Worm (Caenorhabditis elegans) whole organism, young adult: ENCODE results near the gene col-108.

ENCODE experiments used
- B0035.1 ChIP-seq: sonication (generic microtip); optimal IDR thresholded peaks from 2 replicates; lab custom pipeline; 2016; ENCODE audit warnings: missing genetic modification characterization, mild to moderate bottlenecking, missing compliant biosample characterization, missing genotype, missing genetic modification reagents
- C06A6.2 ChIP-seq: fragments of 200-800 bp; sonication (Bioruptor generic); conservative IDR thresholded peaks from 2 replicates; pipeline ENCODE4 v1.3.6; 2022; ENCODE audit warnings: missing genetic modification characterization, missing compliant biosample characterization
- F22D6.2 ChIP-seq: sonication (generic microtip); optimal IDR thresholded peaks from 2 replicates; lab custom pipeline; 2016; ENCODE audit warnings: mild to moderate bottlenecking, missing genetic modification characterization, missing compliant biosample characterization
- F23B12.7 ChIP-seq: sonication (generic microtip); optimal IDR thresholded peaks from 2 replicates; lab custom pipeline; 2017; ENCODE audit warnings: missing genetic modification characterization, mild to moderate bottlenecking, missing compliant biosample characterization, antibody characterized with exemption, moderate library complexity; ENCODE audit not compliant: insufficient read depth
- F37B4.10 ChIP-seq: fragments of 200-800 bp; sonication (Bioruptor generic); IDR thresholded peaks from 2 replicates; pipeline ENCODE4 v1.3.6; 2022; ENCODE audit warnings: missing genetic modification characterization, missing compliant biosample characterization
- F49E8.2 ChIP-seq: sonication (generic microtip); optimal IDR thresholded peaks from 3 replicates; lab custom pipeline; 2017; ENCODE audit warnings: missing genetic modification characterization, mild to moderate bottlenecking, missing compliant biosample characterization, antibody characterized with exemption, moderate library complexity; ENCODE audit not compliant: insufficient read depth
- K12H6.12 ChIP-seq: fragments of 200-800 bp; sonication (Bioruptor generic); optimal IDR thresholded peaks from 2 replicates; lab custom pipeline; 2018; ENCODE audit warnings: mild to moderate bottlenecking, missing genetic modification characterization, missing compliant biosample characterization
- Y53G8AR.9 ChIP-seq: fragments of 200-800 bp; sonication (Bioruptor generic); conservative IDR thresholded peaks from 2 replicates; pipeline ENCODE4 v1.3.6; 2022; ENCODE audit warnings: missing genetic modification reagents, missing genetic modification characterization, missing compliant biosample characterization
- Y79H2A.3 ChIP-seq: fragments of 200-800 bp; sonication (Bioruptor generic); conservative IDR thresholded peaks from 2 replicates; pipeline ENCODE4 v1.3.6; 2022; ENCODE audit warnings: missing genetic modification reagents, missing genetic modification characterization, missing compliant biosample characterization
- aptf-3 ChIP-seq: fragments of 200-800 bp; sonication (Bioruptor generic); IDR thresholded peaks from 2 replicates; pipeline ENCODE4 v1.3.6; 2022; ENCODE audit warnings: missing genetic modification characterization, missing compliant biosample characterization
- athp-1 ChIP-seq: sonication (generic microtip); optimal IDR thresholded peaks from 2 replicates; lab custom pipeline; 2017; ENCODE audit warnings: mild to moderate bottlenecking, missing genetic modification characterization, missing compliant biosample characterization
- attf-5 ChIP-seq: fragments of 200-800 bp; sonication (Bioruptor generic); optimal IDR thresholded peaks from 2 replicates; lab custom pipeline; 2018; ENCODE audit warnings: mild to moderate bottlenecking, missing genetic modification characterization, missing compliant biosample characterization
- attf-6 ChIP-seq: fragments of 200-800 bp; sonication (Bioruptor generic); IDR thresholded peaks from 2 replicates; pipeline ENCODE4 v1.3.6; 2022; ENCODE audit warnings: missing genetic modification reagents, missing genetic modification characterization, missing compliant biosample characterization
- bed-1 ChIP-seq: fragments of 200-800 bp; sonication (Bioruptor generic); IDR thresholded peaks from 2 replicates; pipeline ENCODE4 v1.3.6; 2022; ENCODE audit warnings: missing genetic modification reagents, missing genetic modification characterization, missing compliant biosample characterization
- bed-2 ChIP-seq: fragments of 200-800 bp; sonication (Bioruptor generic); IDR thresholded peaks from 2 replicates; pipeline ENCODE4 v1.3.6; 2022; ENCODE audit warnings: missing genetic modification reagents, missing genetic modification characterization, missing compliant biosample characterization
- ccch-3 ChIP-seq: fragments of 200-800 bp; sonication (Bioruptor generic); optimal IDR thresholded peaks from 2 replicates; lab custom pipeline; 2018; ENCODE audit warnings: mild to moderate bottlenecking, missing genetic modification characterization, missing compliant biosample characterization
- ceh-58 ChIP-seq: fragments of 200-800 bp; sonication (Bioruptor generic); IDR thresholded peaks from 2 replicates; pipeline ENCODE4 v1.3.6; 2022; ENCODE audit warnings: missing genetic modification characterization, missing compliant biosample characterization
- dpl-1 ChIP-seq: fragments of 150-350 bp; optimal IDR thresholded peaks from 2 replicates; lab custom pipeline; 2014; ENCODE audit warnings: missing biosample characterization, missing genetic modification reagents, missing genetic modification characterization
- efl-1 ChIP-seq: fragments of 150-350 bp; optimal IDR thresholded peaks from 2 replicates; lab custom pipeline; 2014; ENCODE audit warnings: missing biosample characterization, missing genetic modification reagents, missing genetic modification characterization
- egl-18 ChIP-seq: fragments of 200-800 bp; sonication (Bioruptor generic); IDR thresholded peaks from 2 replicates; pipeline ENCODE4 v1.3.6; 2022; ENCODE audit warnings: missing genetic modification reagents, missing genetic modification characterization, missing compliant biosample characterization
- ets-4 ChIP-seq: fragments of 200-800 bp; sonication (Bioruptor generic); optimal IDR thresholded peaks from 2 replicates; lab custom pipeline; 2018; ENCODE audit warnings: mild to moderate bottlenecking, missing genetic modification characterization, missing compliant biosample characterization
- fkh-3 ChIP-seq: sonication (generic microtip); optimal IDR thresholded peaks from 2 replicates; lab custom pipeline; 2016; ENCODE audit warnings: mild to moderate bottlenecking, missing genetic modification characterization, missing compliant biosample characterization
- gei-17 ChIP-seq: fragments of 200-800 bp; sonication (Bioruptor generic); optimal IDR thresholded peaks from 2 replicates; lab custom pipeline; 2018; ENCODE audit warnings: mild to moderate bottlenecking, missing genetic modification characterization, missing compliant biosample characterization
- hlh-12 ChIP-seq: sonication (generic microtip); optimal IDR thresholded peaks from 2 replicates; lab custom pipeline; 2016; ENCODE audit warnings: missing genetic modification characterization, missing compliant biosample characterization
- hrde-1 ChIP-seq: sonication (generic microtip); optimal IDR thresholded peaks from 2 replicates; lab custom pipeline; 2016; ENCODE audit warnings: missing genetic modification characterization, mild to moderate bottlenecking, missing compliant biosample characterization, moderate library complexity, missing genotype, missing genetic modification reagents, borderline replicate concordance
- hsf-1 ChIP-seq: fragments of 200-800 bp; sonication (Bioruptor generic); IDR thresholded peaks from 2 replicates; pipeline ENCODE4 v1.3.6; 2022; ENCODE audit warnings: missing genetic modification reagents, missing genetic modification characterization, missing compliant biosample characterization
- lin-26 ChIP-seq: fragments of 200-800 bp; sonication (Bioruptor generic); IDR thresholded peaks from 2 replicates; pipeline ENCODE4 v1.3.6; 2022; ENCODE audit warnings: missing genetic modification reagents, missing genetic modification characterization, missing compliant biosample characterization
- lsl-1 ChIP-seq: fragments of 200-800 bp; sonication (Bioruptor generic); optimal IDR thresholded peaks from 2 replicates; lab custom pipeline; 2018; ENCODE audit warnings: mild to moderate bottlenecking, missing genetic modification characterization, moderate library complexity, missing compliant biosample characterization
- madf-10 ChIP-seq: sonication (generic microtip); optimal IDR thresholded peaks from 2 replicates; lab custom pipeline; 2016; ENCODE audit warnings: mild to moderate bottlenecking, missing genetic modification characterization, missing compliant biosample characterization
- madf-6 ChIP-seq: fragments of 200-800 bp; sonication (Bioruptor generic); IDR thresholded peaks from 2 replicates; pipeline ENCODE4 v1.3.6; 2022; ENCODE audit warnings: missing genetic modification reagents, missing genetic modification characterization, missing compliant biosample characterization
- mel-28 ChIP-seq: sonication (generic microtip); optimal IDR thresholded peaks from 2 replicates; lab custom pipeline; 2016; ENCODE audit warnings: borderline replicate concordance, mild to moderate bottlenecking, missing genetic modification characterization, missing compliant biosample characterization
- nfya-1 ChIP-seq: sonication (generic microtip); optimal IDR thresholded peaks from 2 replicates; lab custom pipeline; 2017; ENCODE audit warnings: antibody characterized with exemption, missing compliant biosample characterization, missing genetic modification characterization, borderline replicate concordance; ENCODE audit not compliant: insufficient read depth
- nhr-179 ChIP-seq: sonication (generic microtip); optimal IDR thresholded peaks from 2 replicates; lab custom pipeline; 2016; ENCODE audit warnings: mild to moderate bottlenecking, missing genetic modification characterization, missing compliant biosample characterization
- nhr-27 ChIP-seq: fragments of 200-800 bp; sonication (Bioruptor generic); optimal IDR thresholded peaks from 2 replicates; lab custom pipeline; 2018; ENCODE audit warnings: mild to moderate bottlenecking, missing genetic modification characterization, moderate library complexity, missing compliant biosample characterization
- nhr-80 ChIP-seq: sonication (generic microtip); optimal IDR thresholded peaks from 2 replicates; lab custom pipeline; 2016; ENCODE audit warnings: missing genetic modification characterization, missing compliant biosample characterization
- nhr-90 ChIP-seq: sonication (generic microtip); optimal IDR thresholded peaks from 2 replicates; lab custom pipeline; 2016; ENCODE audit warnings: missing genotype, mild to moderate bottlenecking, missing genetic modification characterization, missing compliant biosample characterization
- rec-8 ChIP-seq, 2 experiments: sonication (generic microtip); optimal IDR thresholded peaks; 2 replicates each; lab custom pipeline; 2016; ENCODE audit warnings: mild to moderate bottlenecking in 2 of 2, missing genetic modification characterization in 2 of 2, missing genetic modification reagents in 2 of 2, missing genotype in 2 of 2, missing biosample characterization in 1 of 2, missing compliant biosample characterization in 1 of 2, moderate library complexity in 1 of 2
- repo-1 ChIP-seq: sonication (generic microtip); optimal IDR thresholded peaks from 2 replicates; lab custom pipeline; 2017; ENCODE audit warnings: mild to moderate bottlenecking, missing genetic modification characterization, missing compliant biosample characterization
- rpc-1 ChIP-seq, 2 experiments: fragments of 150-350 bp in 1 of 2; sonication (generic microtip) in 1 of 2; optimal IDR thresholded peaks; 2 replicates each; lab custom pipeline; 2014 to 2018; ENCODE audit warnings: missing biosample characterization in 1 of 2, missing genetic modification characterization in 1 of 2, missing genetic modification reagents in 1 of 2, missing genotype in 1 of 2
- snpc-1.1 ChIP-seq: sonication (generic microtip); optimal IDR thresholded peaks from 2 replicates; lab custom pipeline; 2017; ENCODE audit warnings: missing genetic modification characterization, mild to moderate bottlenecking, missing compliant biosample characterization, antibody characterized with exemption, moderate library complexity, missing genotype, missing genetic modification reagents; ENCODE audit not compliant: insufficient read depth
- snpc-4 ChIP-seq, 5 experiments: fragments of 150-350 bp in 1 of 5; sonication (generic microtip) in 4 of 5; optimal IDR thresholded peaks; 2 replicates each; lab custom pipeline; 2014 to 2018; ENCODE audit warnings: missing genetic modification characterization in 5 of 5, missing biosample characterization in 3 of 5, antibody characterized with exemption in 2 of 5, mild to moderate bottlenecking in 2 of 5, missing compliant biosample characterization in 2 of 5, missing genotype in 2 of 5, moderate library complexity in 2 of 5, missing genetic modification reagents in 1 of 5
- somi-1 ChIP-seq: fragments of 200-800 bp; sonication (Bioruptor generic); optimal IDR thresholded peaks from 2 replicates; lab custom pipeline; 2018; ENCODE audit warnings: mild to moderate bottlenecking, missing genetic modification characterization, missing compliant biosample characterization
- unc-62 ChIP-seq: fragments of 150-350 bp; optimal IDR thresholded peaks from 2 replicates; lab custom pipeline; 2014; ENCODE audit warnings: missing biosample characterization, missing genetic modification reagents, missing genetic modification characterization
- ztf-18 ChIP-seq: sonication (generic microtip); optimal IDR thresholded peaks from 2 replicates; lab custom pipeline; 2016; ENCODE audit warnings: missing genotype, mild to moderate bottlenecking, missing genetic modification characterization, missing compliant biosample characterization
- ztf-25 ChIP-seq: fragments of 200-800 bp; sonication (Bioruptor generic); IDR thresholded peaks from 2 replicates; pipeline ENCODE4 v1.3.6; 2022; ENCODE audit warnings: missing genetic modification reagents, missing genetic modification characterization, missing compliant biosample characterization
- ztf-3 ChIP-seq: fragments of 200-800 bp; sonication (Bioruptor generic); optimal IDR thresholded peaks from 2 replicates; lab custom pipeline; 2018; ENCODE audit warnings: mild to moderate bottlenecking, missing genetic modification characterization, missing compliant biosample characterization
- ztf-6 ChIP-seq: fragments of 200-800 bp; sonication (Bioruptor generic); IDR thresholded peaks from 2 replicates; pipeline ENCODE4 v1.3.6; 2022; ENCODE audit warnings: missing genetic modification reagents, missing genetic modification characterization, missing compliant biosample characterization

Gene col-108

DNA sequence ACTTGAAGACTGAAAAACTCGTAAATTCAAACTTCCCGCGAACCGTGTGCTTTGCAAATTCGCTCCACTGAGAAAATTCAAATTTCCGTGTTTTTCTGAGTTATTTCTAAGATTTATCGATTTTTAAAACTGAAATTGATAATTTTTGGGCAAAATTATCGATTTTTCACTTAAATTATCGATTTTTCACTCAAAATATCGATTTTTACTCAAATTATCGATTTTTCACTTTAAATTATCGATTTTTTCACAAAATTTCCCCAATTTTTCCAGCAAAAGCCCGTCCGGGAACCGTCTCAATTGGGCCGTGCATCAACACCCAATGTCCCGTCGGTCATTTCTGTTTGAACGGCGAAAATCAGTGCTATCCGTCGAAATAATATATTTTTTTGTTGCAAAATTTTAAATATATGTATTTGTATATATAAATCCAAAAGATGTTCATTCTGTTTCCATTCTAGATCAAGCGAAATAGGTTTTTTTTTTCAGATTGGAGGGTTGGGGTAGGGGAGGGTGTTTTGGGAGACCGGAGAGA, 40.8 kb upstream of the col-108 start (continued):
- TF ChIP-seq snpc-1.1 (tag; lab: Kevin White, UChicago), result no peak
- TF ChIP-seq F49E8.2 (tag; lab: Kevin White, UChicago), result no peak
- TF ChIP-seq lin-26 (GFP tag; lab: Robert Waterston, UW), result peak; percentile 31; the same call in 1 of the 2 replicates
- no peak for TF ChIP-seq egl-18 (GFP tag; lab: Robert Waterston, UW)
- 0 out of 2 replicates have a peak, but pooled peaks have one; percentile 37 for TF ChIP-seq Y79H2A.3 (GFP tag; lab: Robert Waterston, UW)
- no peak for TF ChIP-seq attf-6
- TF ChIP-seq ztf-18 (tag; lab: Kevin White, UChicago), result no peak
- TF ChIP-seq nhr-179, result no peak
- peak; percentile 50; the same call in 1 of the 2 replicates for TF ChIP-seq madf-6
- no peak for TF ChIP-seq hlh-12 (tag; lab: Kevin White, UChicago)
- TF ChIP-seq bed-2, result no peak
- TF ChIP-seq efl-1 (GFP tag; lab: Kevin White, UChicago), result peak; percentile 25
- no peak for TF ChIP-seq K12H6.12 (tag; lab: Kevin White, UChicago)
- TF ChIP-seq nhr-90 (tag; lab: Kevin White, UChicago), result no peak
- TF ChIP-seq nhr-80 (tag; lab: Kevin White, UChicago), result no peak
- no peak for TF ChIP-seq hrde-1
- no peak for TF ChIP-seq lsl-1
- peak; percentile 14 for TF ChIP-seq athp-1
- TF ChIP-seq gei-17, result no peak
- no peak for TF ChIP-seq repo-1 (tag; lab: Kevin White, UChicago)
- TF ChIP-seq rec-8 (tag; optimal IDR thresholded peaks at IDR 0.05; lab: Kevin White, UChicago), result no peak
- no peak for TF ChIP-seq madf-10 (tag; lab: Kevin White, UChicago)
- no peak for TF ChIP-seq ztf-25
- TF ChIP-seq ceh-58 (GFP tag; lab: Robert Waterston, UW), result no peak
- TF ChIP-seq F37B4.10, result no peak
- TF ChIP-seq nfya-1, result no peak
- TF ChIP-seq fkh-3 (tag; lab: Kevin White, UChicago), result no peak
- TF ChIP-seq somi-1, result no peak
- TF ChIP-seq aptf-3 (GFP tag; lab: Robert Waterston, UW), result no peak
- no peak for TF ChIP-seq nhr-27 (tag; lab: Kevin White, UChicago)
- TF ChIP-seq attf-5 (GFP tag; lab: Kevin White, UChicago), result no peak
- no peak for TF ChIP-seq unc-62 (GFP tag; lab: Kevin White, UChicago)
- no peak for TF ChIP-seq mel-28
- no peak for TF ChIP-seq F22D6.2
- TF ChIP-seq ccch-3 (GFP tag; lab: Kevin White, UChicago), result no peak
- TF ChIP-seq B0035.1 (tag; lab: Kevin White, UChicago), result no peak
- no peak for TF ChIP-seq ztf-6 (GFP tag; lab: Robert Waterston, UW)
- no peak for TF ChIP-seq ets-4 (GFP tag; lab: Kevin White, UChicago)
- no peak for TF ChIP-seq dpl-1 (GFP tag; lab: Kevin White, UChicago)
- no peak for TF ChIP-seq bed-1 (GFP tag; lab: Robert Waterston, UW)
- TF ChIP-seq F23B12.7, result no peak
- no peak for TF ChIP-seq hsf-1 (GFP tag; lab: Robert Waterston, UW)
- no peak for TF ChIP-seq C06A6.2
- TF ChIP-seq snpc-4 (GFP tag; optimal IDR thresholded peaks at IDR 0.05; lab: Kevin White, UChicago), result no peak
- TF ChIP-seq snpc-4 (tag; optimal IDR thresholded peaks at IDR 0.05; lab: Kevin White, UChicago), result no peak
- TF ChIP-seq ztf-3 (GFP tag; lab: Kevin White, UChicago), result no peak
- TF ChIP-seq rpc-1 (optimal IDR thresholded peaks at IDR 0.05; lab: Kevin White, UChicago), result no peak
- no peak for TF ChIP-seq rpc-1 (tag; optimal IDR thresholded peaks at IDR 0.05; lab: Kevin White, UChicago)
- no peak for TF ChIP-seq Y53G8AR.9
